Worm (Caenorhabditis elegans) whole organism, mixed stage, embryonic: Measurements from ENCODE around the gene ard-1.

Source experiments
- ceh-43 ChIP-seq: fragments of 200-800 bp; sonication (Bioruptor generic); optimal IDR thresholded peaks from 2 replicates; lab custom pipeline; 2018; ENCODE audit warnings: mild to moderate bottlenecking, missing genetic modification characterization, moderate library complexity, missing compliant biosample characterization
- elt-3 ChIP-seq: fragments of 150-350 bp; optimal IDR thresholded peaks from 2 replicates; lab custom pipeline; 2014; ENCODE audit warnings: missing biosample characterization, missing genetic modification characterization
- lin-13 ChIP-seq: fragments of 150-350 bp; optimal IDR thresholded peaks from 2 replicates; lab custom pipeline; 2014; ENCODE audit warnings: missing biosample characterization, missing genetic modification characterization
- lin-32 ChIP-seq: fragments of 200-800 bp; sonication (Bioruptor generic); optimal IDR thresholded peaks from 2 replicates; lab custom pipeline; 2018; ENCODE audit warnings: mild to moderate bottlenecking, missing genetic modification characterization, missing compliant biosample characterization
- mls-2 ChIP-seq: sonication (generic microtip); optimal IDR thresholded peaks from 2 replicates; lab custom pipeline; 2016; ENCODE audit warnings: mild to moderate bottlenecking, missing genetic modification characterization, moderate library complexity, missing compliant biosample characterization
- nhr-237 ChIP-seq: fragments of 150-350 bp; optimal IDR thresholded peaks from 2 replicates; lab custom pipeline; 2014; ENCODE audit warnings: missing biosample characterization, missing genetic modification characterization
- nhr-76 ChIP-seq: sonication (generic microtip); optimal IDR thresholded peaks from 2 replicates; lab custom pipeline; 2017; ENCODE audit warnings: missing biosample characterization, missing genetic modification characterization
- snpc-4 ChIP-seq: fragments of 150-350 bp; optimal IDR thresholded peaks from 2 replicates; lab custom pipeline; 2014; ENCODE audit warnings: missing biosample characterization, missing genetic modification characterization
- tbx-8 ChIP-seq: fragments of 200-800 bp; sonication (Bioruptor generic); optimal IDR thresholded peaks from 2 replicates; lab custom pipeline; 2018; ENCODE audit warnings: mild to moderate bottlenecking, missing genetic modification characterization, moderate library complexity, missing compliant biosample characterization
- unc-39 ChIP-seq: fragments of 150-350 bp; optimal IDR thresholded peaks from 2 replicates; lab custom pipeline; 2014; ENCODE audit warnings: missing biosample characterization, missing genetic modification characterization
- unc-62 ChIP-seq: fragments of 150-350 bp; optimal IDR thresholded peaks from 2 replicates; lab custom pipeline; 2014; ENCODE audit warnings: missing biosample characterization, missing genetic modification reagents, missing genetic modification characterization
- ztf-11 ChIP-seq: fragments of 150-350 bp; optimal IDR thresholded peaks from 2 replicates; lab custom pipeline; 2014; ENCODE audit warnings: missing biosample characterization, missing genetic modification characterization

DNA sequence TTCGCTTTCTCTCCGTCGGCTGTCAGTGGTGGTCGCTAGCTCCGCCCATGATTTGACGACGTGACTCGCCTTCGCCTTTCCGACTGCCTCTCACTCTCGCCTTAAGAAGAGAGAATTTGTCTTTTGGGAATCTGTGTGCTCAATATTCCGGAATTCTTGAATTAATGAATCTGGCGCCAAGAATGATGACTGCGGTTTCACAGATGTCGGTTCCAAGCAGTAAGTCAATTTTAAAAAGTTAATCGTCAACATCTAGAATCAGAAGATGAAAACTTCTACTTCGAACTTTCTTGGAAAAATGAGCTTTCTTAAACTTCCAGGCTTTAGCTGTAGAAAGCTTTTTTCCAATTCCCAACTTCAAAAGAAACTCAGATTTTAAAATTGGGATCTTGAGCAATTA, 38.6 kb downstream of the ard-1 start, which contains the start of gene nhr-67:
- TF ChIP-seq lin-32 (GFP tag; lab: Kevin White, UChicago) (no peak), unc-39 (no peak), snpc-4 (tag; lab: Kevin White, UChicago) (no peak), mls-2 (tag; lab: Kevin White, UChicago) (no peak), elt-3 (tag; lab: Kevin White, UChicago) (no peak), nhr-237 (no peak), ceh-43 (no peak), unc-62 (GFP tag; lab: Kevin White, UChicago) (no peak), tbx-8 (GFP tag; lab: Kevin White, UChicago) (no peak), ztf-11 (tag; lab: Kevin White, UChicago) (no peak), nhr-76 (tag; lab: Kevin White, UChicago) (no peak), lin-13 (tag; lab: Kevin White, UChicago) (no peak)
